Worm (Caenorhabditis elegans): Measurements from ENCODE around the gene spv-1.

Gene spv-1

ce11 chrII:7866081-7866480 lies 62.4 kb downstream of the spv-1 start:
- TF ChIP-seq hrde-1 (tag; optimal IDR thresholded peaks at IDR 0.05; ENCODE audit: borderline replicate concordance) (peak; percentile 81), B0035.1 (tag; optimal IDR thresholded peaks at IDR 0.05) (peak; percentile 4), Y95B8A.8 (GFP tag; IDR thresholded peaks at IDR 0.05) (0 out of 2 replicates have a peak, but pooled peaks have one; percentile 65), lsl-1 (GFP tag; optimal IDR thresholded peaks at IDR 0.05) (no peak), pha-4 (tag; optimal IDR thresholded peaks at IDR 0.05) (no peak), mcd-1 (GFP tag; IDR thresholded peaks at IDR 0.05) (no peak; the same call in 1 of the 2 replicates), rec-8 (tag; optimal IDR thresholded peaks at IDR 0.05) (peak in 1 of 2 experiments; percentile 67), dpl-1 (GFP tag; optimal IDR thresholded peaks at IDR 0.05) (no peak), dox-1 (GFP tag; IDR thresholded peaks at IDR 0.05) (no peak), ekl-4 (GFP tag; IDR thresholded peaks at IDR 0.05) (peak; percentile 15; the same call in 1 of the 2 replicates), Y53G8AR.9 (GFP tag; conservative IDR thresholded peaks at IDR 0.05) (peak; percentile 9; the same call in 1 of the 2 replicates), dpff-1 (tag; optimal IDR thresholded peaks at IDR 0.05) (peak; percentile 33), hsf-1 (GFP tag; IDR thresholded peaks at IDR 0.05) (0 out of 2 replicates have a peak, but pooled peaks have one; percentile 9), let-526 (GFP tag; IDR thresholded peaks at IDR 0.05) (no peak), snpc-3.4 (tag; optimal IDR thresholded peaks at IDR 0.05) (peak; percentile 72), snpc-1.3 (tag; optimal IDR thresholded peaks at IDR 0.05; ENCODE audit: insufficient read depth) (peak; percentile 24), madf-3 (GFP tag; IDR thresholded peaks at IDR 0.05) (0 out of 2 replicates have a peak, but pooled peaks have one; percentile 7), nhr-27 (tag; optimal IDR thresholded peaks at IDR 0.05) (peak; percentile 59), madf-6 (GFP tag; IDR thresholded peaks at IDR 0.05) (peak; percentile 54), lin-35 (GFP tag; optimal IDR thresholded peaks at IDR 0.05) (peak in 1 of 3 experiments; percentile 4), tlf-1 (GFP tag; optimal IDR thresholded peaks at IDR 0.05) (peak; percentile 24), F10E7.11 (tag; optimal IDR thresholded peaks at IDR 0.05) (no peak), F22D6.2 (tag; optimal IDR thresholded peaks at IDR 0.05) (no peak), him-1 (tag; optimal IDR thresholded peaks at IDR 0.05) (peak; percentile 80), lin-54 (GFP tag; optimal IDR thresholded peaks at IDR 0.05) (peak; percentile 1), C06A6.2 (GFP tag; conservative IDR thresholded peaks at IDR 0.05) (no peak), ztf-18 (tag; optimal IDR thresholded peaks at IDR 0.05) (no peak), unc-130 (GFP tag; optimal IDR thresholded peaks at IDR 0.05) (peak; percentile 76), B0336.3 (GFP tag; IDR thresholded peaks at IDR 0.05) (peak; percentile 25; the same call in 1 of the 2 replicates), lin-26 (GFP tag; IDR thresholded peaks at IDR 0.05) (peak; percentile 68), ztf-28 (GFP tag; IDR thresholded peaks at IDR 0.05) (0 out of 2 replicates have a peak, but pooled peaks have one; percentile 19), cebp-2 (GFP tag; IDR thresholded peaks at IDR 0.05) (0 out of 2 replicates have a peak, but pooled peaks have one; percentile 33), F49E8.2 (tag; optimal IDR thresholded peaks at IDR 0.05; ENCODE audit: insufficient read depth) (peak; percentile 59), tbp1 (GFP tag; optimal IDR thresholded peaks at IDR 0.05) (peak; percentile 21), cebp-1 (GFP tag; IDR thresholded peaks at IDR 0.05) (no peak), cebp-1 (tag; optimal IDR thresholded peaks at IDR 0.05) (peak; percentile 6), F33H1.4 (GFP tag; IDR thresholded peaks at IDR 0.05) (0 out of 2 replicates have a peak, but pooled peaks have one; percentile 21)

- TF ChIP-seq pbrm-1 (GFP tag; IDR thresholded peaks at IDR 0.05) (no peak), nfya-1 (tag; optimal IDR thresholded peaks at IDR 0.05; ENCODE audit: borderline replicate concordance, insufficient read depth) (no peak), hrde-1 (tag; optimal IDR thresholded peaks at IDR 0.05; ENCODE audit: borderline replicate concordance) (no peak), athp-1 (tag; optimal IDR thresholded peaks at IDR 0.05) (no peak), F52B5.7 (tag; optimal IDR thresholded peaks at IDR 0.05) (no peak), ceh-58 (GFP tag; IDR thresholded peaks at IDR 0.05) (no peak), dpl-1 (GFP tag; optimal IDR thresholded peaks at IDR 0.05) (no peak), bed-1 (GFP tag; IDR thresholded peaks at IDR 0.05) (no peak), nfya-2 (GFP tag; IDR thresholded peaks at IDR 0.05) (no peak), zim-3 (tag; optimal IDR thresholded peaks at IDR 0.05) (no peak), dpff-1 (tag; optimal IDR thresholded peaks at IDR 0.05) (no peak), hsf-1 (GFP tag; IDR thresholded peaks at IDR 0.05) (no peak), K11D2.4 (GFP tag; IDR thresholded peaks at IDR 0.05) (no peak), hmg-1.2 (GFP tag; IDR thresholded peaks at IDR 0.05) (no peak), tlf-1 (GFP tag; optimal IDR thresholded peaks at IDR 0.05) (no peak), ets-4 (GFP tag; optimal IDR thresholded peaks at IDR 0.05) (no peak)
Observed at ce11 chrII:7864892-7865291, 63.6 kb downstream of the spv-1 start.
